Worm (Caenorhabditis elegans): Measurements from ENCODE around the gene R03D7.8.

R03D7.8 gene

DNA sequence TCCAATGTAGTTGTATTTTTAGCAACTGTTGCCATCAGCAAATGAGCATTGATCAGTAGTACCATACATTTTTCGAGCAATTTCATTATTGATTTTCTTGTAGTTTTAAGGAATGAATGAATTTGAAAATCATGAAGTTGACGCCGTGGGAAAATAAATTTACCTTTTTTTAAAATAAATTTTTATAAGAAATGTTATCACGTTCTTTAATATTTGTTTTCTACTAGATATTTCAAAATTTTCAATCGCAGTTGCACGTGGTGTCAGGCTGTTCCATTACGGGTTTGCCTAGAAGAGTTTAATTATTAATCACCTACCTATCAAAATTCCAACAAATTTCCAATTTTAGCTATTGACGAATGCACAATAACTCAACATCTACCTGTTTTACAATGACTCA is at the start of gene R03D7.8:
R03D7.8 (minus strand) TSS at position 101 of the 400 bp plus-strand sequence.
- no peak for TF ChIP-seq unc-62 (GFP tag; optimal IDR thresholded peaks at IDR 0.05)

DNA sequence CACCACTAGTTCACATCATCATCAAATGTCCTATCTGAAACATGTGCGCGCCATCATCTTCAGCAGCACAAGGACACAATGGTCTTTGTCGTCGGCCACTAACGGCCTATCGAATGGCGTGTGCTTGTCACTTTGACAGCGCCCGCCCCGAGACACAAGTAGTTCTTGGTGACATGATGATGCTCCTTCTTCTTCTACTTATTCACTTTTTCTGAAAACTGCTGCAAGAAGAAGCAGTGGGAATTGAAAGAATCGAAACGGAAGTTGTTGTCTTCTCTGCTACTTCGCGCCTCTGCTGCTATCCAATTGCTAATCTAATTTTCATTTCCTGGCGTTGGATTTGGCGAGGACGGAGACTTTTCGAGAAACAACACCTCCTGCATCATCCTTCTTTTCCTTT is 47.7 kb upstream of the R03D7.8 start:
- no peak for TF ChIP-seq unc-62 (GFP tag; optimal IDR thresholded peaks at IDR 0.05)

DNA sequence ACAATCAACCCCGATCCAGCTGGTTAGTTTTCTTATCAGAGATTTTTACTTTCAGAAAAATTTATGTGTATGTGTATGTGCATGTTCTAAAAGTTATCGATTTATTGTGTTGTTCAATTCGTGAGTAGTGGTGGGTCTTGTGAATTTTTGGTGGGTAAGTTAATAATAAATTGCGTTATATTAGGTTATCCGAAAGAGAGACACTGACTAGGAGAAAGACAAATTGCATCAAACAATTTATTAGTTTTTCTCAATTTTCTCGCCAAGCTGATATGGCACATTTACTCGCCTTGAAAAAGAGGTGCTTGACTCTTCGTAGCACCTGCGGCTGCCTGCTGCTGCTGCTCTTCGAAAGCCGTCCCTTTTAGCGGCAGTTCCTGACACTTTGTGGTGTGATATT is 42.4 kb upstream of the R03D7.8 start:
- TF ChIP-seq unc-62 (GFP tag; optimal IDR thresholded peaks at IDR 0.05) = no peak

DNA sequence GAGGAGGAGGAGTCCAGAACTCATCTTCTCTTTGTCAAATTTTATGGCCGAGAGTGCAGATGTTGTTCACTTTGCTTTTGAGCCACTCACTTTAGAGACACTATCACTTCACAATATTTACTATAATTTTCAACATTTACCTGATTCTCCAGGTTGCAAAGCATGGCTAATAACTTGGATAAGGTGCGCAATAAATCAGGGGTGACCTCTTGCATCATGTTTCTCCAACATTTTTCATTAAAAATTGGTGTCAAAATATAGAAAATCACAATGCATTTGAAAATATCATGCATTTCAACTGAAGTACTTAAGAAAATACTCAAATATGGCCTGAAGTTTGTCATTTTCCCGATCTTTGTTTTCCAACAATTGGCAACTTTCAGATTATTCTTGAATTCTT is 38.9 kb upstream of the R03D7.8 start:
- no peak for TF ChIP-seq unc-62 (GFP tag; optimal IDR thresholded peaks at IDR 0.05)

DNA sequence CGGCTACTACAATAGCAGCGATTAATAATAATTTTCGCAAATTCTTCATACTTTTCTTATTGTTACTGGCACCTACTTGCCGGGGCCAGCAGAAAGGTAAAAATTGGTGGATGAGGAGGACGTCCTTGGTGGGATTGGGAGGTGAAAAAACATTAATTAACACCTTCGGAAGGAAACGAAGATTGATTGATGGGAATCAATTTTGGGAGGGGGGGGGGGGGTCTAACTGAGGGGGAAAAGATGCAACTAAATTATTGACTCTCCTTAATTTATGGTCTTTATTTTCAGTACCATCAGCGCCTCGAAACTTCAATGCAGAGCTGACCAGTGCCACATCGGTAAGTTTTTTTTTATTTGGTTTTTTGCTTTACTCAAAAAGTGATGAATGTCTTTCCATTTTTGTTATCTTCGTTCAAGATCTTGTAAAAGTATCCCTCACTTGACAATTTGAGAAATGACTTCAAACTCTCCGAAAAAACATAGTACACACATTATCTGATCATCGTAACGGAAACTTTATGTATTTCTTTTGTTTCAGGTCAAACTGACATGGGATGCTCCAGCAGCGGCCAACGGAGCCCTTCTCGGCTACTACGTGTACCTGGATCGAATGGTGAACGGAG is 37.0 kb upstream of the R03D7.8 start:
- no peak for TF ChIP-seq unc-62 (GFP tag; optimal IDR thresholded peaks at IDR 0.05)

DNA sequence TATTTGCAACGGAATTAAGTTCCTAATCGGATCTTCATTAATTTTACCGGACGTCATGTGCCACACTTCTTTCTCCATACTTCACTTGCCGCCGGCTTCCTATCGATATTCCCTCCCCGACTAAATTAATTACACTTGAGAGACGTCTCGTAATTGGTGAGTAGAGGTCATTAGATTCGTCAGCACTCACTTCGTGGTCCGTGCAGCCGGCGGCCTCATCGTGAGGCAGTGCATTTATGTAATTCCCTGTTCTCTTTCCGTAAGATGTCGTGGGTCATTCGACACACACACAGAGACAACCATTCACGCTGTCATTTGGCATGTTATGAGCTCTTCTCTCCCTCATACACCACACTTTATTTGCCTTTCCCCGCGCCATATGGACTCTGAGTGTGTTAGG is 33.9 kb upstream of the R03D7.8 start:
- TF ChIP-seq unc-62 (GFP tag; optimal IDR thresholded peaks at IDR 0.05) = no peak

DNA sequence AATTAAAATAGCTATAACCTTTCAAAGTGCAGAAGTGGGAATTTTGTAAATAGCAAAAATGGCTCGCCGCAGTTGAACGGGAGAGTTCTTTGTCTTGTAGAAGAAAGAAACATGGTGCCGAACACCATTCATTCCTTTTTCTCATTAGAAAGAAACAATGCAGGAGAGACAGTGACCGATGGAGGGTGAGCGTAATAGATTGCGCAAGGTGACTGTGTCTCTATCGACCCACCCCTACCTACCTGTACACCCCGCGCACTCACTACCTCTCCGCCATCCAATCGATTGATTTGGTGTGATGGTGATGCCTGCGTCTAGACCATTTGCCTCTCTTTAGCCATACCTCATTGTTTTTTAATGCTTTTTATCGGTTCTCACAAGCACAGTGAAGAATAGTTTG is 32.5 kb upstream of the R03D7.8 start:
- no peak for TF ChIP-seq unc-62 (GFP tag; optimal IDR thresholded peaks at IDR 0.05)

DNA sequence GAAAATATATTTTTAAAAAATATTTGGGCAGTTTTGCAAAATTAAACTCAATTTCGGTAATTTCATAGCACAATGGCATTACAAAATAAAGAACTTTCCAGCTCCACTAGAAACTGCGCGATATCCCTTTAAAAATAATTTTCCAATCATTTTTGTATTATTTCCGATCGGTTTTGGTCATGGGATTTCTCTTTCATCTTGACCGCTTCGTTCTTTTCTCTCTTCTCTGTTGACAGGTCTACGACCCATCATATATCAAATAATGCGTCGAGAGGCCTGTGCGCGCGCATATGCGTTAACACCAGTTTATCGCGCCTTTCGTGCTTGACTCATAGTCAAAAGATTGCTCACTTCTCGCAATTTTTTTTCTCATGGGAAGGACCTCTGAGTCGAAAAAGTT is 31.9 kb upstream of the R03D7.8 start:
- no peak for TF ChIP-seq unc-62 (GFP tag; optimal IDR thresholded peaks at IDR 0.05)

DNA sequence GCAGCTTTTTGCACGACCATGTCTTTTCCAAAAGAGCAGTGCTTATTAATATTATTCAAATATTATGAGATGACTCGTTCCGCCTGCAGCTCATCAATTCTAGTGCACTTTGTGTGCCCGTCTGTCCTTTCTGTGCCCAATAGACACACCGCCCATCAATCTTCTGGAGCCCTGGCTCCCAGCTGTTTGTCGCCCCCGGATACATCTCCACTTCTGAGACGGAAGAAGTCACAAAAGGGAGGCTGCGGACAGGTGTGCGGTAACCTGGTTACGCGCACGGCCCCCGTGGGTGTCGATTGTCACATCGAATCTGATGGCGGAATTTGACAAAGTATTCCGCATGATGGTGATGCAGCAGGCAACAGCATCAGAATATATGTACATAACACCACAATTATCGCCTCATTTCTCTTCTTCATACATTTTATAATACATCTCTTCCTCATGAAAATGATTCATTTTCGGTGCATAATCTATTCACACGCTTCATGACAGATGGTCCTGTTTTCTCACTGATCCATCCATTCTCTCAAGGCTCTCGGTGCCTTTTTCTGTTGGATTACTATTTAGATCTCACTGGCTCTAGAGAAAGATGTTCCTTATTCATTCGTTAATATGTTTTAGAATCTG is 29.9 kb upstream of the R03D7.8 start:
- no peak for TF ChIP-seq unc-62 (GFP tag; optimal IDR thresholded peaks at IDR 0.05)

DNA sequence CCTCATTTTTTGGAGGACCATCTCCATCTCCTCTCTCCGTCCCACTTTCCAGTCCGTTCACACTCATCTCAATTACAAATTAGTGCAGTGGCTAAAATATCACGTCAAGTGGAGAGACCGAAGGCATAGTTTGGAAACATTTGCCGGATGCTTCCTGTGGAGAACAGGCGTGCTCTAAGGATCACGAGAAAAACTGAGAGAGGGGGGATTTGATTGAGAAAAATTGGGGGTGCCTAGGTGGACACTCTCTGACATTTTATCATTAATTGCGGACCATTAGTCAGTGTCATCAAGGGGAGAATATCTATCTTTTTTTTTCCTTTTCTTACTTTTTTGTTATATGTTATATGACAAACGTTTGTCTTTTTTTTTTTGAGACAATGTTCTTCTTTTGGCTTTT is 25.3 kb upstream of the R03D7.8 start:
- TF ChIP-seq unc-62 (GFP tag; optimal IDR thresholded peaks at IDR 0.05) = no peak

DNA sequence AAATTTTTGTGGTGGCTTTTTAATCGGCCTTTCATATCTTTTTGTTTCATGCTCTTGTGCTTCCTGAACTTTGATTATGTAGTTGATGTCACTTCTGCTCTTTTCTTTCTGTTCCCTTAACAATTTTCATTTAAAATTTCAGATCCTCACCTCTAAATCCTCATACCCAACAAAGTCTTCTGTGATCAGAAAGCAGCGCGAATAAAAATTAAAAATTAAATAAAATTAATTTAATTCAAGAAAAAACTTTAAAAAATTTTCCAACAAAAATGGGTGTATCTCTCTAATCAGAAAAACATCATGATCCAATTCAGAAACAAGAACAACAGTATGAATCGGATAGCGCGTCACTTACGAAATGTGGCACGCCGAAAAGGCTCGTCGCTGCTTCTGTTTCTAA is 18.5 kb upstream of the R03D7.8 start, which contains the start of gene ptp-3:
ptp-3 (plus strand) TSS at position 301 of the 400 bp plus-strand sequence.
- TF ChIP-seq unc-62 (GFP tag; optimal IDR thresholded peaks at IDR 0.05) = no peak

DNA sequence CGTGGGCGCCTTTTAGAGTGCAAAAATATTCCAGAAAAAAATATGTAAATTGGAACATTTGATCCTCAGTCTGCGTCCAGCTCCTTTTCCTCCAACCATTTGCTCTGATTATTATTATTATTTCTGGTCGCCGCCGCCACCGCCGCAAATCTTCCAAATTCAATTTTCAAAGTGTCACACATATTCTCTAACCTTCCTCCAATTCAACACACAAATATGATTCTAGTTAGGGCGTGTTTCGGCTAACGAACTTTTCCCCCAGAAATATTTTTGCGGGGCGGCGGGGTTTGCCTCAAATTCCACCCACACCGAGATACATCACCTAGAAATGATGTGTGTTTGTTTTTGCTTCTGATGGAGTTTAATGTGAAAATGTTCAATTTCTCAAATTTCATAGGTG is 15.0 kb upstream of the R03D7.8 start:
- TF ChIP-seq unc-62 (GFP tag; optimal IDR thresholded peaks at IDR 0.05) = no peak

DNA sequence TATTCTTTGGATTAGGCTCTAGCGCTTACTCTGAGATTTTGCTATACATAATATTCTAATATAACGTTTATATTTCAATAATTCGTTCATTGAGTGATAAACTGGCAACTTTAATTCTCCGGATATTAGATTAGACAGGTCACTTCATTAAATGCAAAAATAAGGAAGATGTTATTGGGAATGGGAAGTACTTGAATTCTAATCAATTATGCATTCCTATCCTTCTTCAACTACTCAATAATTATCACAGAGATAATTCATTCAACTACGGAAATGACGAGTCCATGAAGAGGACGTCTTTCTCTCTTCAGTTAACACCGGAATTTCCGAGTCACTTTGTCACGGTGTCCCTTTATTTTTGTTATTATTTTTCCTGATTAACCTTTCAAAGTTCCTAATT is 13.9 kb upstream of the R03D7.8 start:
- TF ChIP-seq unc-62 (GFP tag; optimal IDR thresholded peaks at IDR 0.05) = no peak

DNA sequence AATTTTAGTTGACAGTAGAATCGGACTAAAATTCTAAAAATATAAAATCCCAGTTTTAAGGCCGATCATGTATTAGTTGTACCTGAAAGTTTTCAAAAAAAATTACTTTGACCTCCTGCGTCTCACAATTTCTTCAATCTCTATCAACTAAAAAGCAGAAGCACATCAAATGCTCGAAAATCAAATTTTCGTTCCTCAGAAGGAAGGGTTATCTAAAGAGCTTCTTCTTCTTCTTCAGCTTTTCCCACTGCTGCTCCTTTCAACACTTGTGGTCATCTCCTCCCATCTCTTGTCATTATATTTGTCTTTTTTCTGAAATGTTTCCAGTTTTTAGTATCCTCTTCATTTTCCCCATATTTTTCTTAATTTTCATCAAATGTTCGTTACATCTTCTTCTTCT is 8.1 kb upstream of the R03D7.8 start:
- no peak for TF ChIP-seq unc-62 (GFP tag; optimal IDR thresholded peaks at IDR 0.05)

DNA sequence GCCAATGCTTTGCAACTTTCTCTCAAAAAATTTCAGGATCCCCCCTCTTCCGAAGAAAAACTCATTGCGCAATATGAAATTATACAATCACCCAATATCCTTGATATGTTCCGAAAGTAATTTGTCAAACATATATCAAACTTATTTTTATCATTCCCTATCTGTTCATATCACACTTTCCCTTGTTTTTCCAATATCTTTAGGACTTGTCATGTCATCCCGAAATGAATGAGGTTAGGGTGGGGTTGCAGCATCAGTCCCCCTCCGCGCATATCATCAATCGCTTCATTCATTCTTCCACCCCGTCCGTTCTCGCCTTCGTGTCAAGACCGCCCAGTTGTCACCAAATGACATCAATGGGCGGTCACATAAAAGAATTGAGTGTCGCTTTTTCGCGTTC is 3.0 kb upstream of the R03D7.8 start:
- no peak for TF ChIP-seq unc-62 (GFP tag; optimal IDR thresholded peaks at IDR 0.05)

DNA sequence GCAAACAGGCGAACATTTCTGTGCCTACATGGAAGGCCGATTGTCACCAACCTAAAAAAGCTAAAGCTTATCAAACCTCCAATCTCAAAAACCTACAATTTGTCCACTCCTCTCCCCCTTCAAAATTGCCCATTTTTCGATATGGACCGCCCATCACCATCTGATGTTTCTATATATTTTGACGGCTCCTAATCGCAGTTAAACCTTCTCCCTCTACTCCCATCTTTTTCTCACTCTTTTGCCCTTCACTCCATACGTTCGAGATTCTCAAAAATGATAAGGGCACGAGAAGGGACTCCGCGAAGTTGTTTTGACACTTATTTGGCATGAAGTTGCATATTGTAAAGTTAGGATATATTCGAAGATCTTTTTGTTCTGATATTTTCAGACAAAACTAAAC is 2.4 kb upstream of the R03D7.8 start:
- TF ChIP-seq unc-62 (GFP tag; optimal IDR thresholded peaks at IDR 0.05) = no peak

DNA sequence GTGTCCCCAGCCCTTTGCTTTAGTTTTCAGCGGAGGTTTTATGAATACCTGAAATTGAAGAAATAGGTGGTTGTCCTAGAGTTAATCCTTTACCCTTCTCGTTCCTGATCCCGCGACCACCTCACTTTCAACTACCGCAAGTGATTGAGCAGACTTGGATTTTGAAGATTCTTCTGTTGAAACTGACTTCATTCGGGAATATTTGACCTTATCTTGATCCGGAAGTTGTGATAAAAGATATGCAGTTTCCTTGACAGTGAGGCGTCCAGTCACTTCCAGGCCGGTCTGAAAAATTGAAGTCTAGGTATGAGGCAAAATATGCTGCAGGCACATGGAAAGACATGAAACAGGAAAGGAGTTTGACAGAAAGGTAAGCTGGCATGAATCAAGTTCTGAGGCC is 1.6 kb downstream of the R03D7.8 start:
- no peak for TF ChIP-seq unc-62 (GFP tag; optimal IDR thresholded peaks at IDR 0.05)

DNA sequence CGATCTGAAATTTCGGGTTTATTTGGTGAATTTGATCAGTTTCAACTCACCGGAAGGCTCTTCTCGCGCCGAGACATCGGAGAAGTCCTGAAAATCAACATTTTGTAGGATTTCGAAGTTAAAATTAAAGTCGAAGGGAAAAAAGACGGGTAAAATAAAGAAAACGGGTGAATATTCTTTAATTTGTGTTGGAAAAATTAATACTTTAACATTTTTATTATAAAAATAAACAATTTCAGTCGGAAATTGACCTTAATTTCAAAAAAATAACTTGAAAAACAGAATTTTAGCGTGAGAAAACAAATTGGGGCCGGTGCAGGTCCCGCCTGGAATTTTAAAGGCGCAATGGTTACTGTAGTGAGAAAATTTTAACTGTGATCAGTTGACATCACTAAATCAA is 3.6 kb downstream of the R03D7.8 start, which contains the start of gene nos-1:
nos-1 (minus strand) TSS at position 101 of the 400 bp plus-strand sequence.
- TF ChIP-seq unc-62 (GFP tag; optimal IDR thresholded peaks at IDR 0.05) = no peak

Measured in whole organism, dauer.